Worm (Caenorhabditis elegans) whole organism, late embryonic: Measurements from ENCODE around the gene eat-20.

Experiments
- C38D4.7 ChIP-seq: fragments of 200-800 bp; sonication (Bioruptor generic); optimal IDR thresholded peaks from 2 replicates; lab custom pipeline; 2018; ENCODE audit warnings: mild to moderate bottlenecking, missing genetic modification characterization, moderate library complexity, missing compliant biosample characterization
- T23F11.4 ChIP-seq: fragments of 200-800 bp; sonication (Bioruptor generic); optimal IDR thresholded peaks from 2 replicates; lab custom pipeline; 2018; ENCODE audit warnings: mild to moderate bottlenecking, missing genetic modification characterization, missing compliant biosample characterization
- ahr-1 ChIP-seq: sonication (generic microtip); optimal IDR thresholded peaks from 2 replicates; lab custom pipeline; 2016; ENCODE audit warnings: missing genetic modification characterization, missing compliant biosample characterization
- ama-1 ChIP-seq: fragments of 150-350 bp; optimal IDR thresholded peaks from 2 replicates; lab custom pipeline; 2014
- ceh-14 ChIP-seq: sonication (generic microtip); optimal IDR thresholded peaks from 2 replicates; lab custom pipeline; 2016; ENCODE audit warnings: missing genotype, missing genetic modification characterization, missing compliant biosample characterization
- ceh-18 ChIP-seq: sonication (generic microtip); optimal IDR thresholded peaks from 2 replicates; lab custom pipeline; 2016; ENCODE audit warnings: missing genetic modification characterization, missing compliant biosample characterization
- ceh-19 ChIP-seq: fragments of 200-800 bp; sonication (Bioruptor generic); optimal IDR thresholded peaks from 2 replicates; lab custom pipeline; 2018; ENCODE audit warnings: mild to moderate bottlenecking, missing genetic modification characterization, missing compliant biosample characterization
- ceh-2 ChIP-seq: sonication (generic microtip); optimal IDR thresholded peaks from 2 replicates; lab custom pipeline; 2016; ENCODE audit warnings: missing genotype, missing genetic modification characterization, missing compliant biosample characterization
- ceh-22 ChIP-seq: sonication (generic microtip); optimal IDR thresholded peaks from 2 replicates; lab custom pipeline; 2017; ENCODE audit warnings: missing biosample characterization, missing genetic modification characterization
- ceh-24 ChIP-seq: sonication (generic microtip); optimal IDR thresholded peaks from 2 replicates; lab custom pipeline; 2016; ENCODE audit warnings: mild to moderate bottlenecking, missing genetic modification characterization, missing compliant biosample characterization
- ceh-45 ChIP-seq: fragments of 200-800 bp; sonication (Bioruptor generic); IDR thresholded peaks from 2 replicates; pipeline ENCODE4 v1.3.6; 2022; ENCODE audit warnings: missing genetic modification reagents, missing genetic modification characterization, missing compliant biosample characterization
- ceh-9 ChIP-seq: sonication (generic microtip); optimal IDR thresholded peaks from 2 replicates; lab custom pipeline; 2016; ENCODE audit warnings: mild to moderate bottlenecking, missing genetic modification characterization, inconsistent platforms, missing compliant biosample characterization
- elt-2 ChIP-seq: sonication (generic microtip); optimal IDR thresholded peaks from 2 replicates; lab custom pipeline; 2016; ENCODE audit warnings: missing genetic modification reagents, missing genetic modification characterization, missing compliant biosample characterization
- eyg-1 ChIP-seq: sonication (generic microtip); optimal IDR thresholded peaks from 2 replicates; lab custom pipeline; 2016; ENCODE audit warnings: missing genotype, missing genetic modification characterization, missing compliant biosample characterization
- fkh-6 ChIP-seq: sonication (generic microtip); optimal IDR thresholded peaks from 2 replicates; lab custom pipeline; 2016; ENCODE audit warnings: missing genetic modification characterization, missing compliant biosample characterization
- hlh-13 ChIP-seq: fragments of 200-800 bp; sonication (Bioruptor generic); optimal IDR thresholded peaks from 2 replicates; lab custom pipeline; 2018; ENCODE audit warnings: mild to moderate bottlenecking, missing genetic modification characterization, missing compliant biosample characterization
- hlh-30 ChIP-seq: sonication (generic microtip); optimal IDR thresholded peaks from 2 replicates; lab custom pipeline; 2017; ENCODE audit warnings: antibody characterized with exemption, missing genetic modification characterization, missing compliant biosample characterization; ENCODE audit not compliant: insufficient read depth
- lim-6 ChIP-seq: sonication (generic microtip); optimal IDR thresholded peaks from 2 replicates; lab custom pipeline; 2016; ENCODE audit warnings: missing genetic modification characterization, missing compliant biosample characterization
- nfya-1 ChIP-seq: sonication (generic microtip); optimal IDR thresholded peaks from 2 replicates; lab custom pipeline; 2017; ENCODE audit warnings: missing genetic modification characterization, mild to moderate bottlenecking, missing compliant biosample characterization, antibody characterized with exemption, moderate library complexity
- pax-1 ChIP-seq: fragments of 150-350 bp; optimal IDR thresholded peaks from 2 replicates; lab custom pipeline; 2014; ENCODE audit warnings: missing biosample characterization, missing genetic modification characterization
- pha-2 ChIP-seq: sonication (generic microtip); optimal IDR thresholded peaks from 2 replicates; lab custom pipeline; 2017; ENCODE audit warnings: mild to moderate bottlenecking, missing genetic modification characterization, missing compliant biosample characterization
- pha-4 ChIP-seq: fragments of 150-350 bp; optimal IDR thresholded peaks from 2 replicates; lab custom pipeline; 2018; ENCODE audit warnings: missing biosample characterization, missing genetic modification reagents, missing genetic modification characterization
- pros-1 ChIP-seq: fragments of 150-350 bp; optimal IDR thresholded peaks from 2 replicates; lab custom pipeline; 2014; ENCODE audit warnings: missing biosample characterization, missing genetic modification reagents, missing genetic modification characterization
- ref-2 ChIP-seq: sonication (generic microtip); optimal IDR thresholded peaks from 2 replicates; lab custom pipeline; 2016; ENCODE audit warnings: missing genetic modification characterization, missing compliant biosample characterization
- rnt-1 ChIP-seq: sonication (generic microtip); optimal IDR thresholded peaks from 2 replicates; lab custom pipeline; 2016; ENCODE audit warnings: missing genetic modification characterization, missing compliant biosample characterization
- sdc-2 ChIP-seq: sonication (generic microtip); optimal IDR thresholded peaks from 2 replicates; lab custom pipeline; 2016; ENCODE audit warnings: missing genotype, missing genetic modification characterization, missing compliant biosample characterization
- sox-4 ChIP-seq: sonication (generic microtip); optimal IDR thresholded peaks from 2 replicates; lab custom pipeline; 2017; ENCODE audit warnings: mild to moderate bottlenecking, missing genetic modification characterization, inconsistent platforms, missing compliant biosample characterization
- tbx-2 ChIP-seq: sonication (generic microtip); optimal IDR thresholded peaks from 2 replicates; lab custom pipeline; 2016; ENCODE audit warnings: missing genetic modification characterization, missing compliant biosample characterization
- ttx-3 ChIP-seq: sonication (generic microtip); optimal IDR thresholded peaks from 2 replicates; lab custom pipeline; 2016; ENCODE audit warnings: missing genetic modification reagents, missing genetic modification characterization, missing compliant biosample characterization
- unc-3 ChIP-seq, 2 experiments: fragments of 200-800 bp in 1 of 2; sonication (Bioruptor generic) in 1 of 2; sonication (generic microtip) in 1 of 2; conservative IDR thresholded peaks in 1 of 2; optimal IDR thresholded peaks in 1 of 2; 2 replicates each; pipeline versions ENCODE4 v1.3.6 to Lab custom; 2016 to 2022; ENCODE audit warnings: missing compliant biosample characterization in 2 of 2, missing genetic modification characterization in 2 of 2, missing genetic modification reagents in 1 of 2
- unc-55 ChIP-seq: sonication (generic microtip); optimal IDR thresholded peaks from 2 replicates; lab custom pipeline; 2017; ENCODE audit warnings: missing biosample characterization, missing genetic modification reagents, missing genetic modification characterization
- zip-5 ChIP-seq: sonication (generic microtip); optimal IDR thresholded peaks from 2 replicates; lab custom pipeline; 2016; ENCODE audit warnings: missing genetic modification characterization, missing compliant biosample characterization
- ztf-16 ChIP-seq: sonication (generic microtip); optimal IDR thresholded peaks from 2 replicates; lab custom pipeline; 2017; ENCODE audit warnings: missing genetic modification characterization, missing compliant biosample characterization

Gene eat-20

ce11 chrX:15469957-15470548, 39.8 kb upstream of the eat-20 start:
- TF ChIP-seq nfya-1 (tag; lab: Kevin White, UChicago) (no peak), rnt-1 (peak; percentile 84)

ce11 chrX:15477309-15477708, 32.5 kb upstream of the eat-20 start, which contains the start of gene exc-1:
Gene exc-1 (minus strand): TSS chrX:15477409.
- TF ChIP-seq C38D4.7, result no peak
- no peak for TF ChIP-seq hlh-30
- no peak for TF ChIP-seq pros-1 (tag; lab: Kevin White, UChicago)
- TF ChIP-seq ttx-3 (tag; lab: Kevin White, UChicago), result no peak

- TF ChIP-seq pax-1 (tag; lab: Kevin White, UChicago) (no peak), ceh-9 (tag; lab: Kevin White, UChicago) (no peak), ztf-16 (tag; lab: Kevin White, UChicago) (no peak), ceh-24 (tag; lab: Kevin White, UChicago) (no peak), elt-2 (tag; lab: Kevin White, UChicago) (no peak), pha-4 (no peak), ref-2 (tag; lab: Kevin White, UChicago) (no peak), ceh-45 (GFP tag; lab: Robert Waterston, UW) (no peak), ceh-18 (no peak), ahr-1 (no peak), unc-55 (GFP tag; lab: Kevin White, UChicago) (no peak), ceh-22 (tag; lab: Kevin White, UChicago) (no peak), tbx-2 (no peak), eyg-1 (tag; lab: Kevin White, UChicago) (no peak), hlh-30 (no peak), hlh-13 (GFP tag; lab: Kevin White, UChicago) (no peak), T23F11.4 (no peak), sdc-2 (tag; lab: Kevin White, UChicago) (no peak)
Observed at ce11 chrX:15478717-15479116, 31.1 kb upstream of the eat-20 start, which contains the start of gene gcy-36. Gene gcy-36 (plus strand): TSS chrX:15479017.

ce11 chrX:15485262-15485661, 24.5 kb upstream of the eat-20 start:
- no peak for TF ChIP-seq zip-5
- no peak for TF ChIP-seq ceh-22 (tag; lab: Kevin White, UChicago)
- no peak for TF ChIP-seq nfya-1 (tag; lab: Kevin White, UChicago)
- TF ChIP-seq ceh-19 (GFP tag; lab: Kevin White, UChicago), result no peak
- no peak for TF ChIP-seq pax-1 (tag; lab: Kevin White, UChicago)
- no peak for TF ChIP-seq pha-2 (tag; lab: Kevin White, UChicago)
- TF ChIP-seq ref-2 (tag; lab: Kevin White, UChicago), result no peak
- no peak for TF ChIP-seq unc-3 (GFP tag; conservative IDR thresholded peaks at IDR 0.05; lab: Robert Waterston, UW)
- TF ChIP-seq unc-3 (tag; optimal IDR thresholded peaks at IDR 0.05; lab: Kevin White, UChicago), result no peak
- no peak for TF ChIP-seq sox-4 (tag; lab: Kevin White, UChicago)
- TF ChIP-seq ahr-1, result no peak
- TF ChIP-seq ceh-14, result no peak
- no peak for TF ChIP-seq lim-6 (tag; lab: Kevin White, UChicago)
- TF ChIP-seq ceh-45 (GFP tag; lab: Robert Waterston, UW), result no peak
- TF ChIP-seq fkh-6 (tag; lab: Kevin White, UChicago), result no peak
- no peak for TF ChIP-seq ceh-2
- TF ChIP-seq ceh-24 (tag; lab: Kevin White, UChicago), result no peak
- TF ChIP-seq ceh-18, result no peak
- no peak for TF ChIP-seq ama-1 (lab: Kevin White, UChicago)

- peak; percentile 46 for TF ChIP-seq elt-2 (tag; lab: Kevin White, UChicago)
- TF ChIP-seq pha-2 (tag; lab: Kevin White, UChicago), result no peak
- TF ChIP-seq, all 69 proteins: peak for 1
Observed at ce11 chrX:15487162-15487561, 22.6 kb upstream of the eat-20 start.
